Worm (Caenorhabditis elegans): Measurements from ENCODE around the gene sqv-7.

sqv-7 gene

DNA sequence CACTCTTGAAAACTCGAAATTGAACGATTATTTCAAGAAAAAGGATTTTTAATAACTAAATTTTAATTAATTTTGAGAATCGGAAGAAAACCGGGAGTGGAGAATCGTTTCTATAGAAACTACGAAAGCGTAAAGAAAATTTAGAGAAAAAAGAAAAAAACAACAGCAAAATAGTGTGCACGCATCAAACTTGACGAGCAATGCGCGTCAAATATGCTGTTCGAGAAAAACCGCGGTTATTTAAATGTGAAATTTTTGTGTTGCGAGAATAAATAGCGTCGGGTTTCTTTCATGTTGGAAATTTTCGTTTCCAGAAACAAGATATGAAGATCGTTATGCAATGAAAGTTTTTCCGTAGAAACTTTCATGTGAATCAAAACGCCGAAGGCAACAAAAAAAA lies 38.5 kb downstream of the sqv-7 start:
- TF ChIP-seq odd-2 (tag; optimal IDR thresholded peaks at IDR 0.05) (no peak), nfya-1 (tag; optimal IDR thresholded peaks at IDR 0.05) (peak; percentile 14)

- TF ChIP-seq syd-9 (tag; optimal IDR thresholded peaks at IDR 0.05) (no peak), unc-3 (GFP tag; conservative IDR thresholded peaks at IDR 0.05) (no peak), unc-3 (tag; optimal IDR thresholded peaks at IDR 0.05) (no peak), ztf-16 (tag; optimal IDR thresholded peaks at IDR 0.05) (no peak), sox-2 (GFP tag; IDR thresholded peaks at IDR 0.05) (no peak), pha-4 (tag; optimal IDR thresholded peaks at IDR 0.05) (no peak)
These were observed 39.0 kb downstream of the sqv-7 start, which contains the start of gene sod-1 for ce11 chrII:6973501-6973900. sod-1 (minus strand) TSS chrII:6973887.

ce11 chrII:6972185-6972737 lies 40.2 kb downstream of the sqv-7 start, which contains the start of gene art-1:
art-1 (minus strand) TSS chrII:6972235.
- TF ChIP-seq ceh-22 (tag; optimal IDR thresholded peaks at IDR 0.05) = no peak
- no peak for TF ChIP-seq npax-4 (tag; optimal IDR thresholded peaks at IDR 0.05)
- TF ChIP-seq pag-3 (tag; optimal IDR thresholded peaks at IDR 0.05; ENCODE audit: borderline replicate concordance) = no peak
- no peak for TF ChIP-seq Y22D7AL.16 (tag; optimal IDR thresholded peaks at IDR 0.05)

DNA sequence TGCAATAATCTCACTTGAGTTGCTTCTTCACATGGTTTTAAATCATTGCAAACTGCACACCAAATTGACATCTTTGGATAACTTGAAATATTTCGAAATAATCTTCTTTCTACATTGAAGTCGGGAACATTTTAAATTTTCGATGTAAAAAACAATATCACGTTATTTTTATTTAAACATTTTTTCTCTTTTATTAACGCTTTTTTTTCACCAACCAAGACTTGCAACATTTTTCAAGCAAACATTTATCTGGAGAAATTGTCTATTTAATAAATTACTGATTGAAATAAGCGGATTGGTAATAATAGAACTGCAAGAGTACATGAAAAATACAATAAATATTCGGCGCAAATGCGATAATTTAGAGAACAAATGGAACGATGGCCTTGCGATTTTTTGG lies 42.0 kb downstream of the sqv-7 start, which contains the start of gene C15F1.5:
Gene C15F1.5 (minus strand): TSS at position 101 of the 400 bp plus-strand sequence.
- TF ChIP-seq F13H6.1 (tag; optimal IDR thresholded peaks at IDR 0.05) (no peak), unc-55 (GFP tag; optimal IDR thresholded peaks at IDR 0.05) (no peak), ztf-16 (tag; optimal IDR thresholded peaks at IDR 0.05) (no peak), ceh-45 (GFP tag; IDR thresholded peaks at IDR 0.05) (no peak), nhr-232 (tag; optimal IDR thresholded peaks at IDR 0.05) (no peak), unc-86 (tag; optimal IDR thresholded peaks at IDR 0.05) (no peak), C38D4.7 (GFP tag; optimal IDR thresholded peaks at IDR 0.05) (no peak), pag-3 (tag; optimal IDR thresholded peaks at IDR 0.05; ENCODE audit: borderline replicate concordance) (no peak), unc-42 (tag; optimal IDR thresholded peaks at IDR 0.05) (no peak), fkh-6 (tag; optimal IDR thresholded peaks at IDR 0.05) (no peak), pax-1 (tag; optimal IDR thresholded peaks at IDR 0.05) (no peak), rnt-1 (tag; optimal IDR thresholded peaks at IDR 0.05) (no peak), hlh-13 (GFP tag; optimal IDR thresholded peaks at IDR 0.05) (no peak), tbx-2 (tag; optimal IDR thresholded peaks at IDR 0.05) (no peak), ref-2 (tag; optimal IDR thresholded peaks at IDR 0.05) (no peak)

- TF ChIP-seq ets-4 (tag; optimal IDR thresholded peaks at IDR 0.05) = no peak
- no peak for TF ChIP-seq pag-3 (tag; optimal IDR thresholded peaks at IDR 0.05; ENCODE audit: borderline replicate concordance)
- peak; percentile 61 for TF ChIP-seq ceh-34 (tag; optimal IDR thresholded peaks at IDR 0.05)
- peak; percentile 31 for TF ChIP-seq sdc-2 (tag; optimal IDR thresholded peaks at IDR 0.05)
- peak; percentile 35 for TF ChIP-seq hlh-6 (tag; optimal IDR thresholded peaks at IDR 0.05)
- TF ChIP-seq hlh-8 (tag; optimal IDR thresholded peaks at IDR 0.05) = no peak
- TF ChIP-seq rnt-1 (tag; optimal IDR thresholded peaks at IDR 0.05) = peak; percentile 32
- TF ChIP-seq ref-2 (tag; optimal IDR thresholded peaks at IDR 0.05) = peak; percentile 64
- peak; percentile 37 for TF ChIP-seq nfya-1 (tag; optimal IDR thresholded peaks at IDR 0.05)
- peak; percentile 29 for TF ChIP-seq syd-9 (tag; optimal IDR thresholded peaks at IDR 0.05)
- peak; percentile 7 for TF ChIP-seq ceh-18 (tag; optimal IDR thresholded peaks at IDR 0.05)
- peak; percentile 21 for TF ChIP-seq tbx-7 (tag; optimal IDR thresholded peaks at IDR 0.05)
- no peak for TF ChIP-seq ahr-1 (tag; optimal IDR thresholded peaks at IDR 0.05)
- peak; percentile 36 for TF ChIP-seq ceh-31 (tag; optimal IDR thresholded peaks at IDR 0.05)
- TF ChIP-seq C38D4.7 (GFP tag; optimal IDR thresholded peaks at IDR 0.05) = peak; percentile 0
- peak; percentile 32 for TF ChIP-seq ceh-2 (tag; optimal IDR thresholded peaks at IDR 0.05)
- peak; percentile 26 for TF ChIP-seq dve-1 (tag; optimal IDR thresholded peaks at IDR 0.05)
- TF ChIP-seq pha-2 (tag; optimal IDR thresholded peaks at IDR 0.05) = peak; percentile 0
- TF ChIP-seq ceh-9 (tag; optimal IDR thresholded peaks at IDR 0.05) = no peak
- TF ChIP-seq ama-1 (optimal IDR thresholded peaks at IDR 0.05) = peak; percentile 97
- TF ChIP-seq pqm-1 (tag; optimal IDR thresholded peaks at IDR 0.05) = no peak
- TF ChIP-seq sox-4 (tag; optimal IDR thresholded peaks at IDR 0.05) = no peak
- TF ChIP-seq unc-55 (GFP tag; optimal IDR thresholded peaks at IDR 0.05) = peak; percentile 19
- TF ChIP-seq T23F11.4 (GFP tag; optimal IDR thresholded peaks at IDR 0.05) = no peak
- peak; percentile 33 for TF ChIP-seq elt-2 (tag; optimal IDR thresholded peaks at IDR 0.05)
- no peak for TF ChIP-seq K02D7.2 (tag; optimal IDR thresholded peaks at IDR 0.05)
- peak; percentile 55 for TF ChIP-seq tbx-2 (tag; optimal IDR thresholded peaks at IDR 0.05)
- no peak for TF ChIP-seq fkh-10 (GFP tag; optimal IDR thresholded peaks at IDR 0.05)
These were observed 44.3 kb downstream of the sqv-7 start for ce11 chrII:6968191-6968675.
